Fruit fly (Drosophila melanogaster): Measurements from ENCODE around the gene Idgf4.

DNA sequence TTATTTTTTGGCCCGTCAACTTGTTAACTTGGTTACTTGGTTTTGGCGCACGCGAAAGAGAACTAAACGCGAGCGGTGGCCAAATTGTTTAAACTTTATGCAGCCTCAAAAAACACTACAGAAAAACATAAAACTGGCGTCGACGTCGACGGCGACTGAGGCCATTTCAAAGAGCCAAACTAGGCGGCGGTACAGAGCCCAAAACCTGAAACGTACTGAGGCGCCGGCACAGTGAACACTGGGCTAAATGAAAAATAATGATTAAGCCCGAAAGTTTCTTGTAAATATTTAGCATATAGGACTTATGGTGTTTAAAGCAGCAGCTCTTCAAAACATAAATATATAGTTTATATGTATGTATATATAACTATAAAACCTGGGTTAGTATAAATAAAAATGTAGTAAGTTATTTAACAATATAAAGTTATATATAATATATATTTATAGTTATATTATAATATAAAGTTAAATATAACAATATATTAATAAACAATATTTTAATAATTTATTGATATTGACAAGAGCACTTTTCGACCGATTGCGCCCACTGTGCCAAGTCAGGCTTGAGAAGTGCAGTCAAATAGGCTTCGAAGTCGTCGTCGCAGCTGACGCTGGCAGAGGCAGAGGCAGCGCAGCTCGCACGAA lies 31.1 kb downstream of the Idgf4 start, which contains the start of gene CG15249:
- no peak for TF ChIP-seq CG8478 (optimal IDR thresholded peaks at IDR 0.05)
- TF ChIP-seq CTCF (optimal IDR thresholded peaks at IDR 0.05), result no peak
